Fruit fly (Drosophila melanogaster): ENCODE results near the gene Idgf2.

Idgf2 gene

DNA sequence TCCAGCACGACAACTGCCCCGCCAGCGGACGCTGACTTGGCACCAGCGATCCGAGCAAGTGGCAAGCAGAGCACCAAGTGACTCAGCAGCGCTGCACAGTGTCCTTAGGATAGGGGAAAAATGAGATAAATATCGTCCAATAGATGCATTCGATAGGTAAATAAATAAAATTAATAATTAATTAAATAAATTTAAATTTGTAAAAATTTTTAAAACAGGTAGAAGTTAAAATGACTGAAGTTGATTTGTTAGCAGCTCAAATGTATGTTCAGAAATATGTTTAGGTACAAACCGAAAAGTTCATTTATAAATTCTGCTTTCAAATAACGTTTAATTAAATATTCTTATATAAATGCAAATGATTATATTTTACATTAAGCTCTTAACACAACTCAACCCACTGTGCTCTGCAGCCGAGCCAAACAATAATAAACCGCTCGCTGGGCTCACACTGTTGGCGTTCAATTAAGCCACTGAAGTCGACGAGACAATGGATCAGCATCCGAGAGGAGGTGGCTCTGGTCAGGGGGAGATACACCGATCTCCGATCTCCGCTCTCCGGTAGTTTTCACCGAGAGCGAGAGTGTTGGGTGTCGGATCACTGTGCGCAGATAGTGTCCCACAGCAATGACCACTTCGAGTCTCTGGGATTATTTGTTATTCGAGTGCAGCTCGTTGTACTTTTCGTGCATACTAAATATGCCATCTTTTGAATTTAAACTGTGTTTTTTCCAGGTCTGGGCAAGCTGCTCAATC, 1.5 kb downstream of the Idgf2 start, which contains the start of gene CG5888 (continued):
- no peak for TF ChIP-seq dl (GFP tag; optimal IDR thresholded peaks at IDR 0.05; ENCODE audit: insufficient read depth in 1 of 2, partially characterized antibody in 2 of 2)

DNA sequence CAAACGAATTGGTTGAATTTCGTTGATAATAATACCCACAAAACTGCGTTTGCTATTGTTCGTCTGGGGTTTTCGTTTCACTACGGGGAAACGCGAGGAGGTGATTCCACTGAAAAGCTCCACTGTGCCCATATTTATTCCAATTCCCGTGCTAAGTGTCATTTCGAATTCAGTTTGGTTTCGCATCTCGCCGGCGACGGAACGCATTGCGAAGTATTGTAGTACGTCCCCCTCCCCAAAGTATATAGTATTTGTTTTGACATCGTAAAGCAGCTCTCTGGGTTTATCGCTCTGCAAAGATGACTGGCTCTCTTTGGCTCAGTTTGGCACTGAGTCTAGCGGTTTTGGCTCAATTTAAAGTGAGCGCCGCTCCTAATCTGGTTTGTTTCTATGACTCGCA, 3.8 kb downstream of the Idgf2 start, which contains the start of gene Idgf3:
Gene Idgf3 (plus strand): TSS at position 17 of the 400 bp plus-strand sequence.
- peak; percentile 34 for TF ChIP-seq rgr (GFP tag; optimal IDR thresholded peaks at IDR 0.05)
- TF ChIP-seq h (GFP tag; optimal IDR thresholded peaks at IDR 0.05) = peak; percentile 13
- TF ChIP-seq Hr83 (GFP tag; optimal IDR thresholded peaks at IDR 0.05; ENCODE audit: poor library complexity, severe bottlenecking) = peak; percentile 10
- no peak for TF ChIP-seq sage (GFP tag; optimal IDR thresholded peaks at IDR 0.05)
- TF ChIP-seq dmrt93B (GFP tag; optimal IDR thresholded peaks at IDR 0.05) = no peak
- peak; percentile 27 for TF ChIP-seq Dif (GFP tag; optimal IDR thresholded peaks at IDR 0.05; ENCODE audit: partially characterized antibody)
- TF ChIP-seq Hnf4 (GFP tag; optimal IDR thresholded peaks at IDR 0.05) = peak; percentile 7
- TF ChIP-seq br (GFP tag; optimal IDR thresholded peaks at IDR 0.05) = no peak
- no peak for TF ChIP-seq Rel (GFP tag; optimal IDR thresholded peaks at IDR 0.05)
- peak; percentile 86 for TF ChIP-seq Rel (tag; optimal IDR thresholded peaks at IDR 0.05)

DNA sequence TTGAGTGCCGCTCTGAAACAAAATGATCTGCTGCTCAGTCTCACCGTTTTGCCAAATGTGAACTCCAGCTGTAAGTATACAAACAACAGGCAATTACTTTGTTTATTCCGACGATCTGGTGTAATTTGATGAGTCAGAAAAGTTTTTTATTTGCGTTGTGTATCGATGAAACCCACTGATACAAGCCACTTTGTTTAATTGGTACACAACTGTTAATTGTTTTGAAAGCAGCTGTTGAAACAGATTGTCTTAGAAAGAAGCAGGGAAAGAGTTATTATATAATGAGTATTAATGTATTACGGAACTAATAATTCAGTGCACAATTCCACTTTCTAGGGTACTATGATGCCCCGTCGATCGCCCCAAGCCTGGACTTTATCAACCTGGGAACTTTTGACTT, 4.7 kb downstream of the Idgf2 start:
- TF ChIP-seq Sp1 (GFP tag; optimal IDR thresholded peaks at IDR 0.05) (no peak), Rel (GFP tag; optimal IDR thresholded peaks at IDR 0.05) (no peak), Rel (tag; optimal IDR thresholded peaks at IDR 0.05) (no peak), HLH106 (tag; optimal IDR thresholded peaks at IDR 0.05) (no peak), CG9705 (GFP tag; optimal IDR thresholded peaks at IDR 0.05) (no peak), N (GFP tag; optimal IDR thresholded peaks at IDR 0.05) (no peak), Mio (GFP tag; optimal IDR thresholded peaks at IDR 0.05) (no peak), CrebA (GFP tag; optimal IDR thresholded peaks at IDR 0.05; ENCODE audit: borderline replicate concordance) (no peak), usp (GFP tag; optimal IDR thresholded peaks at IDR 0.05) (no peak), fru (GFP tag; optimal IDR thresholded peaks at IDR 0.05) (no peak), tai (GFP tag; optimal IDR thresholded peaks at IDR 0.05) (no peak), sv (GFP tag; optimal IDR thresholded peaks at IDR 0.05) (no peak), GATAd (GFP tag; optimal IDR thresholded peaks at IDR 0.05) (no peak), Hr83 (GFP tag; optimal IDR thresholded peaks at IDR 0.05; ENCODE audit: poor library complexity, severe bottlenecking) (no peak), pan (optimal IDR thresholded peaks at IDR 0.05) (no peak), psq (GFP tag; optimal IDR thresholded peaks at IDR 0.05) (no peak), jim (GFP tag; optimal IDR thresholded peaks at IDR 0.05) (no peak), dl (GFP tag; optimal IDR thresholded peaks at IDR 0.05; ENCODE audit: insufficient read depth in 1 of 2, partially characterized antibody in 2 of 2) (no peak), rgr (GFP tag; optimal IDR thresholded peaks at IDR 0.05) (no peak), Abd-B (GFP tag; optimal IDR thresholded peaks at IDR 0.05) (no peak), br (GFP tag; optimal IDR thresholded peaks at IDR 0.05) (no peak)

DNA sequence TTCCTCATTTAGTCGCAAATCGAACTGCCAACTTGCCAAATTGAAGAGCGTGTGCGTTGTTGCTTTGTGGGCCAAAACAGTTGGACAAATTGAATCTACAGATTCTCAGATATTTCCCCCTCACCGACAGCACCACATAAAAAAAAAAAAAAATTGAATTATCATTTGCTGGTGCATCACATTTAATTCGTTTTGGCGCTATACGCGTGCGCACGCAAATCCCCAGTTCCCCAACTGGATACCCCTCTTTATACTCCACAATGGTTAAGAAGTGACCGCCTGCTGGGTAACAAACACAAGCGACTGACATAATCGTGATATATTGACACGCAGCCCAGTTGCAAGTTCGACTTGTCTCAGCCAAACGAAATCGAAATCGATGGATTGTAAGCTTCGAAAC, 11.3 kb downstream of the Idgf2 start:
- no peak for TF ChIP-seq lola (GFP tag; optimal IDR thresholded peaks at IDR 0.05)

DNA sequence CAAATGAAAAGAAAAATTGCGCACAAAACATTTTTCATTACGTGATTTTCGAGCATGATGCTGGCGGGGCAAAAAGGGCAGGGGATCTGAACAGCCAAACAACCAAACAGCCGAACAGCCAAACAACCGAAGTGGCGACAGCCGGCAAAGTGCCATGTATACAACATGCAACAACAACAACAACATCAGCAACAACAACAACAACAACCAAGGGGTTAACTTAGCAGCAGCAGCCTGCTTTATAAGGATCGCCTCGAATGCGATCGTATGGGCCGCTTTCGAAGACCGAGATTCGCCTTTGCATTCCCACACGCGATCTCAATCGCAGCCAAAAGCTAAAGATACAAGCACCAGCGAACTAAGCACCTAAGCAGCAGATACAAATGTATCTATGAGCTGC, 16.5 kb downstream of the Idgf2 start:
- TF ChIP-seq dl (GFP tag; optimal IDR thresholded peaks at IDR 0.05; ENCODE audit: insufficient read depth in 1 of 2, partially characterized antibody in 2 of 2) (peak in 1 of 2 experiments; percentile 3), Hnf4 (GFP tag; optimal IDR thresholded peaks at IDR 0.05) (no peak), dsf (GFP tag; optimal IDR thresholded peaks at IDR 0.05; ENCODE audit: borderline replicate concordance) (no peak), Vsx2 (GFP tag; optimal IDR thresholded peaks at IDR 0.05; ENCODE audit: partially characterized antibody) (no peak), foxo (GFP tag; optimal IDR thresholded peaks at IDR 0.05) (no peak), lola (GFP tag; optimal IDR thresholded peaks at IDR 0.05) (no peak)

Measured in whole organism, wandering third instar larva.